Worm (Caenorhabditis elegans) whole organism, midembryonic: ENCODE data around the gene K10D2.8.

Experiments used
- flt-1 ChIP-seq: fragments of 200-800 bp; sonication (Bioruptor generic); IDR thresholded peaks from 2 replicates; pipeline ENCODE4 v1.3.6; 2022; ENCODE audit warnings: missing genetic modification characterization, missing compliant biosample characterization
- ztf-23 ChIP-seq: fragments of 200-800 bp; sonication (Bioruptor generic); IDR thresholded peaks from 2 replicates; pipeline ENCODE4 v1.3.6; 2022; ENCODE audit warnings: missing genetic modification reagents, missing genetic modification characterization, missing compliant biosample characterization

ce11 chrIII:5153137-5153536 lies 35.4 kb upstream of the K10D2.8 start, which contains the start of the genes rbm-42 and grwd-1:
- TF ChIP-seq flt-1 (GFP tag; lab: Robert Waterston, UW), result no peak
- TF ChIP-seq ztf-23 (GFP tag; lab: Robert Waterston, UW), result peak; percentile 36; the same call in 1 of the 2 replicates
